Fruit fly (Drosophila melanogaster): Measurements from ENCODE around the gene Girdin.

DNA sequence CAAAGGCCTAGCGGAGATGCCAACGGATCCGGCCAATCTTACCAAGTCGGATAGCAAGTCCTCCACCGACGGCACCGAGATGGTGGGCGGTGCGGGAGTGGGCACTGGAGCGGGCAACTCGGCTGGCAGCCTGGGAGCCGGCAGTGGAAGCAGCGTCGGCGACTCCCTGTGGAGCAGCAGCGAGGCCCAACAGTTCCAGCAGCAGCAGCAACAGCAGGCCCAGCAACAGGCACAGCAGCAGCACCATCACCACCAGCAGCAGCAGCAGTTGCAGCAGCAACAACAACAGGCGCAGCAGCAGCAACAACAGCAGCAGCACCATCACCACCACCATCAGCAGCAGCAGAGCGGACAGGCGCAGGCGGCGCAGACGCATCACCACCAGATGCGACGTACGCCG is 28.4 kb upstream of the Girdin start:
- TF ChIP-seq pan (optimal IDR thresholded peaks at IDR 0.05) (no peak), Myc (optimal IDR thresholded peaks at IDR 0.05) (no peak), Abd-B (GFP tag; optimal IDR thresholded peaks at IDR 0.05) (no peak), Dfd (GFP tag; optimal IDR thresholded peaks at IDR 0.05) (peak; percentile 92), h (GFP tag; optimal IDR thresholded peaks at IDR 0.05) (no peak), Hr78 (GFP tag; optimal IDR thresholded peaks at IDR 0.05) (no peak), Sp1 (GFP tag; optimal IDR thresholded peaks at IDR 0.05) (no peak), Hr83 (GFP tag; optimal IDR thresholded peaks at IDR 0.05; ENCODE audit: poor library complexity, severe bottlenecking) (no peak)
